Worm (Caenorhabditis elegans) whole organism, L4 larva: ENCODE results near the gene fipr-17.

Experiments
- R02D3.7 ChIP-seq: fragments of 150-350 bp; sonication (generic microtip); optimal IDR thresholded peaks from 3 replicates; lab custom pipeline; 2014; ENCODE audit warnings: missing biosample characterization, missing genetic modification characterization
- T26A8.4 ChIP-seq: fragments of 200-800 bp; sonication (Bioruptor generic); IDR thresholded peaks from 2 replicates; pipeline ENCODE4 v1.3.6; 2022; ENCODE audit warnings: missing genetic modification characterization, missing compliant biosample characterization
- Y105C5A.15 ChIP-seq: fragments of 200-800 bp; sonication (Bioruptor generic); IDR thresholded peaks from 2 replicates; pipeline ENCODE4 v1.3.6; 2022; ENCODE audit warnings: missing genetic modification characterization, missing compliant biosample characterization
- Y75B8A.6 ChIP-seq: fragments of 200-800 bp; sonication (Bioruptor generic); IDR thresholded peaks from 2 replicates; pipeline ENCODE4 v1.3.6; 2022; ENCODE audit warnings: missing genetic modification reagents, missing genetic modification characterization, missing compliant biosample characterization
- ZK337.2 ChIP-seq: fragments of 200-800 bp; sonication (Bioruptor generic); IDR thresholded peaks from 2 replicates; pipeline ENCODE4 v1.3.6; 2022; ENCODE audit warnings: missing genetic modification reagents, missing genetic modification characterization, missing compliant biosample characterization
- aha-1 ChIP-seq: fragments of 150-350 bp; peaks from one replicate; lab custom pipeline; 2014; ENCODE audit warnings: missing biosample characterization, missing genetic modification characterization
- arid-1 ChIP-seq: fragments of 200-800 bp; sonication (Bioruptor generic); conservative IDR thresholded peaks from 2 replicates; pipeline ENCODE4 v1.3.6; 2022; ENCODE audit warnings: missing genetic modification reagents, missing genetic modification characterization, missing compliant biosample characterization
- ceh-62 ChIP-seq: sonication (generic microtip); optimal IDR thresholded peaks from 2 replicates; lab custom pipeline; 2017; ENCODE audit warnings: missing biosample characterization, missing genetic modification characterization
- ces-1 ChIP-seq: fragments of 150-350 bp; sonication (generic microtip); optimal IDR thresholded peaks from 4 replicates; lab custom pipeline; 2014; ENCODE audit warnings: missing biosample characterization, missing genetic modification reagents, missing genetic modification characterization
- daf-16 ChIP-seq, 3 experiments: sonication (generic microtip); optimal IDR thresholded peaks; 2 replicates each; lab custom pipeline; 2016 to 2017; ENCODE audit warnings: missing genetic modification characterization in 3 of 3, missing genetic modification reagents in 3 of 3, mild to moderate bottlenecking in 2 of 3, missing compliant biosample characterization in 2 of 3, missing biosample characterization in 1 of 3, moderate library complexity in 1 of 3
- dmd-6 ChIP-seq: fragments of 200-800 bp; sonication (Bioruptor generic); IDR thresholded peaks from 2 replicates; pipeline ENCODE4 v1.3.6; 2022; ENCODE audit warnings: missing genetic modification reagents, missing genetic modification characterization, missing compliant biosample characterization
- dpl-1 ChIP-seq: fragments of 150-350 bp; optimal IDR thresholded peaks from 2 replicates; lab custom pipeline; 2014; ENCODE audit warnings: missing biosample characterization, missing genetic modification reagents, missing genetic modification characterization
- duxl-1 ChIP-seq: sonication (generic microtip); optimal IDR thresholded peaks from 2 replicates; lab custom pipeline; 2016; ENCODE audit warnings: mild to moderate bottlenecking, missing genetic modification characterization, moderate library complexity, missing compliant biosample characterization; ENCODE audit not compliant: poor library complexity
- dve-1 ChIP-seq: sonication (generic microtip); optimal IDR thresholded peaks from 2 replicates; lab custom pipeline; 2017; ENCODE audit warnings: antibody characterized with exemption, mild to moderate bottlenecking, missing genetic modification characterization, missing compliant biosample characterization; ENCODE audit not compliant: insufficient read depth
- fkh-10 ChIP-seq: fragments of 150-350 bp; optimal IDR thresholded peaks from 2 replicates; lab custom pipeline; 2014; ENCODE audit warnings: missing biosample characterization, missing genetic modification reagents, missing genetic modification characterization
- fos-1 ChIP-seq: fragments of 150-350 bp; optimal IDR thresholded peaks from 2 replicates; lab custom pipeline; 2014; ENCODE audit warnings: missing biosample characterization, missing genetic modification characterization
- gei-8 ChIP-seq: fragments of 200-800 bp; sonication (Bioruptor generic); optimal IDR thresholded peaks from 2 replicates; lab custom pipeline; 2018; ENCODE audit warnings: mild to moderate bottlenecking, missing genetic modification characterization, missing compliant biosample characterization
- hif-1 ChIP-seq, 2 experiments: sonication (generic microtip); optimal IDR thresholded peaks; 2 replicates each; lab custom pipeline; 2016 to 2017; ENCODE audit warnings: missing compliant biosample characterization in 2 of 2, missing genetic modification characterization in 2 of 2, missing genetic modification reagents in 2 of 2, missing genotype in 2 of 2, mild to moderate bottlenecking in 1 of 2
- hlh-11 ChIP-seq: fragments of 200-800 bp; sonication (Bioruptor generic); optimal IDR thresholded peaks from 2 replicates; lab custom pipeline; 2018; ENCODE audit warnings: mild to moderate bottlenecking, missing genetic modification characterization, missing compliant biosample characterization
- hlh-30 ChIP-seq: sonication (generic microtip); optimal IDR thresholded peaks from 2 replicates; lab custom pipeline; 2017; ENCODE audit warnings: antibody characterized with exemption, mild to moderate bottlenecking, missing genetic modification characterization, missing compliant biosample characterization; ENCODE audit not compliant: insufficient read depth
- hmg-1.1 ChIP-seq: fragments of 200-800 bp; sonication (Bioruptor generic); IDR thresholded peaks from 2 replicates; pipeline ENCODE4 v1.3.6; 2022; ENCODE audit warnings: missing genetic modification reagents, missing genetic modification characterization, missing compliant biosample characterization
- lin-13 ChIP-seq: fragments of 150-350 bp; optimal IDR thresholded peaks from 2 replicates; lab custom pipeline; 2014; ENCODE audit warnings: missing biosample characterization, missing genetic modification reagents, missing genetic modification characterization
- lin-38 ChIP-seq: fragments of 200-800 bp; sonication (Bioruptor generic); IDR thresholded peaks from 2 replicates; pipeline ENCODE4 v1.3.6; 2022; ENCODE audit warnings: missing genetic modification reagents, missing genetic modification characterization, missing compliant biosample characterization
- lin-39 ChIP-seq: fragments of 150-350 bp; optimal IDR thresholded peaks from 2 replicates; lab custom pipeline; 2014; ENCODE audit warnings: missing biosample characterization, missing genetic modification reagents, missing genetic modification characterization
- lsy-2 ChIP-seq, 2 experiments: fragments of 150-350 bp in 1 of 2; sonication (generic microtip) in 1 of 2; optimal IDR thresholded peaks; 2 replicates each; lab custom pipeline; 2014 to 2017; ENCODE audit warnings: missing biosample characterization in 2 of 2, missing genetic modification characterization in 2 of 2
- madf-9 ChIP-seq: fragments of 200-800 bp; sonication (Bioruptor generic); conservative IDR thresholded peaks from 2 replicates; pipeline ENCODE4 v1.3.6; 2022; ENCODE audit warnings: missing genetic modification reagents, missing genetic modification characterization, missing compliant biosample characterization
- mdl-1 ChIP-seq, 2 experiments: fragments of 150-350 bp in 1 of 2; sonication (generic microtip) in 1 of 2; optimal IDR thresholded peaks; 2 replicates each; lab custom pipeline; 2014 to 2017; ENCODE audit warnings: missing biosample characterization in 2 of 2, missing genetic modification characterization in 2 of 2
- mep-1 ChIP-seq: fragments of 150-350 bp; sonication (generic microtip); optimal IDR thresholded peaks from 3 replicates; lab custom pipeline; 2014; ENCODE audit warnings: missing biosample characterization, missing genetic modification characterization
- mes-2 ChIP-seq: sonication (generic microtip); optimal IDR thresholded peaks from 2 replicates; lab custom pipeline; 2016; ENCODE audit warnings: missing genotype, mild to moderate bottlenecking, missing genetic modification characterization, missing compliant biosample characterization; ENCODE audit not compliant: poor library complexity, severe bottlenecking
- mxl-2 ChIP-seq: fragments of 200-800 bp; sonication (Bioruptor generic); conservative IDR thresholded peaks from 2 replicates; pipeline ENCODE4 v1.3.6; 2022; ENCODE audit warnings: missing genetic modification reagents, missing genetic modification characterization, missing compliant biosample characterization
- mxl-3 ChIP-seq: fragments of 200-800 bp; sonication (Bioruptor generic); optimal IDR thresholded peaks from 2 replicates; lab custom pipeline; 2018; ENCODE audit warnings: mild to moderate bottlenecking, missing genetic modification characterization, missing compliant biosample characterization
- nhr-11 ChIP-seq: fragments of 150-350 bp; optimal IDR thresholded peaks from 2 replicates; lab custom pipeline; 2014; ENCODE audit warnings: missing biosample characterization, missing genetic modification characterization
- nhr-237 ChIP-seq: sonication (generic microtip); optimal IDR thresholded peaks from 2 replicates; lab custom pipeline; 2017; ENCODE audit warnings: missing biosample characterization, missing genetic modification characterization
- nhr-28 ChIP-seq: fragments of 150-350 bp; optimal IDR thresholded peaks from 2 replicates; lab custom pipeline; 2014; ENCODE audit warnings: missing biosample characterization, missing genetic modification characterization
- nhr-48 ChIP-seq: sonication (generic microtip); optimal IDR thresholded peaks from 2 replicates; lab custom pipeline; 2016; ENCODE audit warnings: mild to moderate bottlenecking, missing genetic modification characterization, missing compliant biosample characterization
- nhr-76 ChIP-seq: fragments of 150-350 bp; optimal IDR thresholded peaks from 2 replicates; lab custom pipeline; 2014; ENCODE audit warnings: missing biosample characterization, missing genetic modification characterization
- pqm-1 ChIP-seq: sonication (generic microtip); optimal IDR thresholded peaks from 2 replicates; lab custom pipeline; 2017; ENCODE audit warnings: missing biosample characterization, missing genetic modification characterization
- rbr-2 ChIP-seq: sonication (generic microtip); optimal IDR thresholded peaks from 2 replicates; lab custom pipeline; 2016; ENCODE audit warnings: missing genotype, missing genetic modification characterization, missing compliant biosample characterization
- saeg-2 ChIP-seq: fragments of 200-800 bp; sonication (Bioruptor generic); IDR thresholded peaks from 2 replicates; pipeline ENCODE4 v1.3.6; 2022; ENCODE audit warnings: missing genetic modification reagents, missing genetic modification characterization, missing compliant biosample characterization
- set-16 ChIP-seq: fragments of 200-800 bp; sonication (Bioruptor generic); IDR thresholded peaks from 2 replicates; pipeline ENCODE4 v1.3.6; 2022; ENCODE audit warnings: missing genetic modification reagents, missing genetic modification characterization, missing compliant biosample characterization
- snpc-1.2 ChIP-seq: fragments of 200-800 bp; sonication (Bioruptor generic); IDR thresholded peaks from 2 replicates; pipeline ENCODE4 v1.3.6; 2022; ENCODE audit warnings: missing genetic modification reagents, missing genetic modification characterization, missing compliant biosample characterization
- unc-62 ChIP-seq, 3 experiments: fragments of 150-350 bp in 1 of 3; sonication (generic microtip); optimal IDR thresholded peaks in 2 of 3; peaks in 1 of 3; 1 replicate in 1 of 3; 2 replicates in 2 of 3; lab custom pipeline; 2014 to 2017; ENCODE audit warnings: missing biosample characterization in 3 of 3, missing genetic modification characterization in 3 of 3, missing genetic modification reagents in 3 of 3, missing genotype in 1 of 3
- zfp-3 ChIP-seq: fragments of 200-800 bp; sonication (Bioruptor generic); conservative IDR thresholded peaks from 2 replicates; pipeline ENCODE4 v1.3.6; 2022; ENCODE audit warnings: missing genetic modification reagents, missing genetic modification characterization, missing compliant biosample characterization
- zip-2 ChIP-seq: fragments of 150-350 bp; optimal IDR thresholded peaks from 2 replicates; lab custom pipeline; 2014; ENCODE audit warnings: missing biosample characterization, missing genetic modification characterization

Gene fipr-17

ce11 chrIII:11045196-11045595, 37.8 kb upstream of the fipr-17 start:
- no peak for TF ChIP-seq hlh-11 (tag; lab: Kevin White, UChicago)
- TF ChIP-seq mxl-2 (GFP tag; lab: Robert Waterston, UW) = no peak
- TF ChIP-seq Y105C5A.15 (GFP tag; lab: Robert Waterston, UW) = no peak
- TF ChIP-seq set-16 (GFP tag; lab: Robert Waterston, UW) = peak; percentile 71
- TF ChIP-seq dpl-1 (GFP tag; lab: Kevin White, UChicago) = no peak
- no peak for TF ChIP-seq nhr-237 (tag; lab: Kevin White, UChicago)
- TF ChIP-seq aha-1 = peak; percentile 87
- TF ChIP-seq zfp-3 (GFP tag; lab: Robert Waterston, UW) = no peak
- TF ChIP-seq unc-62 (GFP tag; optimal IDR thresholded peaks at IDR 0.05 in 1 of 2; lab: Kevin White, UChicago) = peak in 1 of 2 experiments; percentile 1
- TF ChIP-seq unc-62 (tag; optimal IDR thresholded peaks at IDR 0.05; lab: Kevin White, UChicago) = no peak
- no peak for TF ChIP-seq hif-1 (tag; optimal IDR thresholded peaks at IDR 0.05; lab: Kevin White, UChicago)
- TF ChIP-seq nhr-11 (tag; lab: Kevin White, UChicago) = no peak

ce11 chrIII:11040606-11041005, 33.2 kb upstream of the fipr-17 start:
- peak; percentile 64 for TF ChIP-seq aha-1
- TF ChIP-seq zip-2 (tag; lab: Kevin White, UChicago) = no peak
- TF ChIP-seq pqm-1 (tag; lab: Kevin White, UChicago) = peak; percentile 33
- TF ChIP-seq ZK337.2 (GFP tag; lab: Robert Waterston, UW) = no peak
- no peak for TF ChIP-seq nhr-76 (tag; lab: Kevin White, UChicago)
- no peak for TF ChIP-seq gei-8
- no peak for TF ChIP-seq lin-39 (tag; lab: Kevin White, UChicago)
- peak; percentile 93 for TF ChIP-seq mxl-3 (GFP tag; lab: Kevin White, UChicago)
- TF ChIP-seq fos-1 (tag; lab: Kevin White, UChicago) = no peak
- TF ChIP-seq daf-16 (GFP tag; optimal IDR thresholded peaks at IDR 0.05; lab: Kevin White, UChicago) = peak in 1 of 2 experiments; percentile 6
- peak; percentile 48 for TF ChIP-seq daf-16 (tag; optimal IDR thresholded peaks at IDR 0.05; lab: Kevin White, UChicago)
- TF ChIP-seq hlh-30 (tag; lab: Kevin White, UChicago) = peak; percentile 46
- no peak for TF ChIP-seq snpc-1.2 (GFP tag; lab: Robert Waterston, UW)
- TF ChIP-seq saeg-2 = no peak
- TF ChIP-seq hmg-1.1 (GFP tag; lab: Robert Waterston, UW) = no peak
- no peak for TF ChIP-seq R02D3.7 (tag; lab: Kevin White, UChicago)
- TF ChIP-seq duxl-1 (tag; lab: Kevin White, UChicago) = no peak
- TF ChIP-seq mes-2 (tag; lab: Kevin White, UChicago) = no peak
- TF ChIP-seq mdl-1 (tag; optimal IDR thresholded peaks at IDR 0.05; lab: Kevin White, UChicago) = peak; percentile 21 to 70
- no peak for TF ChIP-seq ces-1 (GFP tag; lab: Kevin White, UChicago)
- TF ChIP-seq ceh-62 = no peak
- TF ChIP-seq T26A8.4 (GFP tag; lab: Robert Waterston, UW) = no peak
- no peak for TF ChIP-seq Y75B8A.6 (GFP tag; lab: Robert Waterston, UW)
- peak; percentile 69 for TF ChIP-seq nhr-28
- TF ChIP-seq, all 104 proteins: peak for 7

ce11 chrIII:11039250-11039649, 31.8 kb upstream of the fipr-17 start:
- TF ChIP-seq rbr-2 (peak; percentile 35), lin-38 (GFP tag; lab: Robert Waterston, UW) (peak; percentile 60), dmd-6 (peak; percentile 21; the same call in 1 of the 2 replicates), fkh-10 (GFP tag; lab: Kevin White, UChicago) (no peak), nhr-237 (tag; lab: Kevin White, UChicago) (no peak), arid-1 (GFP tag; lab: Robert Waterston, UW) (no peak), mep-1 (peak; percentile 45), mes-2 (tag; lab: Kevin White, UChicago) (peak; percentile 53), hmg-1.1 (GFP tag; lab: Robert Waterston, UW) (peak; percentile 51; the same call in 1 of the 2 replicates), dve-1 (tag; lab: Kevin White, UChicago) (peak; percentile 14), lin-13 (no peak), aha-1 (peak; percentile 99), nhr-48 (no peak), madf-9 (GFP tag; lab: Robert Waterston, UW) (no peak), hlh-30 (tag; lab: Kevin White, UChicago) (peak; percentile 25), lsy-2 (tag; optimal IDR thresholded peaks at IDR 0.05; lab: Kevin White, UChicago) (peak in 1 of 2 experiments; percentile 71)
